Worm (Caenorhabditis elegans): ENCODE data around the gene clr-1.

The clr-1 gene

DNA sequence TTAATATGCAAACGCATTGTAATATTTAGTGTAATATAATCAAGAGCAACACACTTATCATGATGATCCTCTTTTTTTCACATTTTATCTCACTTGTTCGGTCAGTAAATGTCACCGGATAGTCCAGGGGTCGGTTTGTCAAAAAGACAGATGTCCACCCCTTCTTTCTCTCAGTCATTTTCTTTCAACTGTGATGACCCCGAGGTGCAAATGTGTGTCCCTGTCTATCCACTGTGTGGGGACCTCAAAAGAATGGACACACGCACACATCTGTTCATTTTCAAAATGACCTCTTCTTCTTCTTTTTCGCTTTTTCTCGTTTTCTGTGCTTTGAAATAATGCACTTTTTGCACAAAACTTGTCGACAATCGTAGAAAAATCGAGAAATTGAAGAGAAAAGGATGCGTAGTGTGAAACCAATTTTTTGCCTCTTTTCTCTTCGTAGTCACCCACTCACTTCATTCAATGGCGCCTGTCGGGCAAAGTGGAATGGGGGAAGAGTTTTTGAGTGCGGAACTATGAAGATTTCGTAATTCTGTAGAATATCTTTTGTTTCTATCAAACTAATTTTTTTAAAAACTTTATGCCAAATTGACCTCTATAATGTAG is 2.4 kb upstream of the clr-1 start:
- TF ChIP-seq tbx-37 (GFP tag; conservative IDR thresholded peaks at IDR 0.05) (0 out of 2 replicates have a peak, but pooled peaks have one; percentile 10), ama-1 (optimal IDR thresholded peaks at IDR 0.05) (no peak), hmg-4 (GFP tag; optimal IDR thresholded peaks at IDR 0.05) (peak; percentile 47), sea-1 (GFP tag; conservative IDR thresholded peaks at IDR 0.05) (no peak), scrt-1 (GFP tag; IDR thresholded peaks at IDR 0.05) (no peak), ets-7 (tag; optimal IDR thresholded peaks at IDR 0.05) (no peak), F13C5.2 (tag; optimal IDR thresholded peaks at IDR 0.05) (peak; percentile 5)

ce11 chrII:5473946-5474423 is 7.8 kb downstream of the clr-1 start, which contains the start of gene mrps-16:
mrps-16 (plus strand) TSS chrII:5474373.
- TF ChIP-seq aly-1 (tag; optimal IDR thresholded peaks at IDR 0.05): no peak
- TF ChIP-seq F13C5.2 (tag; optimal IDR thresholded peaks at IDR 0.05): peak; percentile 68
- TF ChIP-seq pes-1 (GFP tag; IDR thresholded peaks at IDR 0.05): 0 out of 2 replicates have a peak, but pooled peaks have one; percentile 25

DNA sequence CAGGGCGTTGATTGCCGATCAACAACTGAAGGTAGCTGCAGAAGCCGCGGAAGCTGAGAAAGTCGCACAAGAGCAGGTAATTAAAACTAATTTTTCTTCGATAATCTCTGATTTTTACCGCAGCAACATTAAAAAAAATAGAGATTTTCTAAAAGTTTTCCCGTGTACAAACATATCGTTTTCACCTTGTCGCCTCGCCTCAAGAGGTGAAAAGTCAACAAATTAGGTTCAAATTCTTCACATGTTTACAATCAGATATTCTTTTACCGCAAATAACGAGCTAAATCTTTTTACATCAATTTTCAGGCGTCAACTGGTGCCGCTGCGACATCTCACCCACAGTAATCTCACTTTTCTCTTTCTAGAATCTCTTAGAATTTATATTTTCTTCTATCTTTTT is 8.8 kb downstream of the clr-1 start, which contains the start of gene ilcr-2:
Gene ilcr-2 (plus strand): TSS at position 301 of the 400 bp plus-strand sequence.
- no peak for TF ChIP-seq F13C5.2 (tag; optimal IDR thresholded peaks at IDR 0.05)
- TF ChIP-seq flt-1 (GFP tag; IDR thresholded peaks at IDR 0.05): no peak
- TF ChIP-seq tbx-37 (GFP tag; conservative IDR thresholded peaks at IDR 0.05): no peak
- TF ChIP-seq ceh-13 (GFP tag; optimal IDR thresholded peaks at IDR 0.05): no peak
- TF ChIP-seq pes-1 (GFP tag; IDR thresholded peaks at IDR 0.05): no peak
- TF ChIP-seq B0310.2 (tag; optimal IDR thresholded peaks at IDR 0.05): no peak
- TF ChIP-seq ets-7 (tag; optimal IDR thresholded peaks at IDR 0.05): no peak
- TF ChIP-seq ceh-36 (tag; optimal IDR thresholded peaks at IDR 0.05): no peak
- no peak for TF ChIP-seq hmbx-1 (tag; optimal IDR thresholded peaks at IDR 0.05)
- no peak for TF ChIP-seq scrt-1 (GFP tag; IDR thresholded peaks at IDR 0.05)
- TF ChIP-seq hnd-1 (tag; optimal IDR thresholded peaks at IDR 0.05): no peak
- TF ChIP-seq aly-1 (tag; optimal IDR thresholded peaks at IDR 0.05): no peak
- TF ChIP-seq ama-1 (optimal IDR thresholded peaks at IDR 0.05): no peak

DNA sequence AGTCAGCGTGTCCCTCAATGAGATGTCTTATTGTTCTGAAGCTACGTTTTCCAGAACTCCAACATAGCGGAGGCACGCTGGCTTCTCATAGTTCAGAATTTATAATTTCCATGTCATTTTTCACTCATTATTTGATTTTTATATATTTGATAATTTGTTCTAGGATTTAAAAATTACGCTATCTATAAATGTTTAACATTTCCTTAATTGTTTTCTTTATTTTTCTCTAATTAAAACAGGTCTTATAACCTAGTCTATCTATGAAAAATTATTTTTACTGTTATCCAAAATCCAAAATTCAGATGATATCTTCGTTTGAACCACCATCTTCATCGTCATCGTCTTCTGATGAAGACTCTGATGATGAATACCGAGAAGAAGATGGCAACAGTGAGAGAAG is 12.2 kb downstream of the clr-1 start, which contains the start of gene F56D1.1:
Gene F56D1.1 (plus strand): TSS at position 301 of the 400 bp plus-strand sequence.
- TF ChIP-seq hnd-1 (tag; optimal IDR thresholded peaks at IDR 0.05) (no peak), sea-1 (GFP tag; conservative IDR thresholded peaks at IDR 0.05) (no peak), flt-1 (GFP tag; IDR thresholded peaks at IDR 0.05) (no peak), ceh-13 (GFP tag; optimal IDR thresholded peaks at IDR 0.05) (no peak), pes-1 (GFP tag; IDR thresholded peaks at IDR 0.05) (no peak), ceh-36 (tag; optimal IDR thresholded peaks at IDR 0.05) (no peak)

- TF ChIP-seq pes-1 (GFP tag; IDR thresholded peaks at IDR 0.05) (no peak), hnd-1 (tag; optimal IDR thresholded peaks at IDR 0.05) (no peak), hmg-4 (GFP tag; optimal IDR thresholded peaks at IDR 0.05) (no peak), F13C5.2 (tag; optimal IDR thresholded peaks at IDR 0.05) (no peak), ceh-13 (GFP tag; optimal IDR thresholded peaks at IDR 0.05) (no peak), ama-1 (optimal IDR thresholded peaks at IDR 0.05) (no peak), tbx-11 (GFP tag; IDR thresholded peaks at IDR 0.05) (no peak), ets-7 (tag; optimal IDR thresholded peaks at IDR 0.05) (no peak), ceh-36 (tag; optimal IDR thresholded peaks at IDR 0.05) (no peak)
These were observed 15.8 kb downstream of the clr-1 start, which contains the start of gene cal-8 for ce11 chrII:5481982-5482381. cal-8 (minus strand) TSS chrII:5482041.

DNA sequence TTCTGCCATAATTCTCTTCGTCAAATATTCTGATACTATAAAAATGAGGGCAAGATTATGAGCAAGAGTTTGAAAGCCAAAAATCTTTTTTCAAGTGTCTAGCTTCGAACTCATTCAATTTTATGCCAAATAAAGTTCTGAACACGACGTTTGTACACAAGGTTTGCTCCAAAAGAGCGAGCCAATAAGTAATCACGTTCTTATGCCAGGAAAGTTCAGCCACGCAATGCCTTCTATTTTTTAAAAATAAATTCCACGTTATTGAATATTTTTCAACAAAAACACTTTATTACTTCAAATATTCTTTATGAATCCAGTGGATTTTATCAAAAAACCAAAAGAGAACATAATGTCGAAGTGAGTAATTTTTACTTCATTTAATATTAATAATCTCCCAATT is 21.7 kb downstream of the clr-1 start, which contains the start of gene nep-5:
Gene nep-5 (plus strand): TSS at position 301 of the 400 bp plus-strand sequence.
- TF ChIP-seq flt-1 (GFP tag; IDR thresholded peaks at IDR 0.05): no peak
- TF ChIP-seq F13C5.2 (tag; optimal IDR thresholded peaks at IDR 0.05): no peak
- TF ChIP-seq ets-7 (tag; optimal IDR thresholded peaks at IDR 0.05): no peak
- TF ChIP-seq sea-1 (GFP tag; conservative IDR thresholded peaks at IDR 0.05): no peak
- no peak for TF ChIP-seq ceh-36 (tag; optimal IDR thresholded peaks at IDR 0.05)
- TF ChIP-seq pes-1 (GFP tag; IDR thresholded peaks at IDR 0.05): no peak
- TF ChIP-seq B0310.2 (tag; optimal IDR thresholded peaks at IDR 0.05): no peak

- TF ChIP-seq aly-1 (tag; optimal IDR thresholded peaks at IDR 0.05): no peak
- no peak for TF ChIP-seq ets-7 (tag; optimal IDR thresholded peaks at IDR 0.05)
- TF ChIP-seq ama-1 (optimal IDR thresholded peaks at IDR 0.05): no peak
- no peak for TF ChIP-seq tra-4 (tag; optimal IDR thresholded peaks at IDR 0.05)
- no peak for TF ChIP-seq scrt-1 (GFP tag; IDR thresholded peaks at IDR 0.05)
- no peak for TF ChIP-seq sea-1 (GFP tag; conservative IDR thresholded peaks at IDR 0.05)
- TF ChIP-seq tbx-11 (GFP tag; IDR thresholded peaks at IDR 0.05): no peak
- no peak for TF ChIP-seq flt-1 (GFP tag; IDR thresholded peaks at IDR 0.05)
- TF ChIP-seq tbx-37 (GFP tag; conservative IDR thresholded peaks at IDR 0.05): no peak
- TF ChIP-seq ceh-13 (GFP tag; optimal IDR thresholded peaks at IDR 0.05): no peak
- no peak for TF ChIP-seq hmg-4 (GFP tag; optimal IDR thresholded peaks at IDR 0.05)
- no peak for TF ChIP-seq hnd-1 (tag; optimal IDR thresholded peaks at IDR 0.05)
These were observed 28.2 kb downstream of the clr-1 start, which contains the start of gene F12A10.6 for ce11 chrII:5494405-5494804. F12A10.6 (minus strand) TSS chrII:5494505.

DNA sequence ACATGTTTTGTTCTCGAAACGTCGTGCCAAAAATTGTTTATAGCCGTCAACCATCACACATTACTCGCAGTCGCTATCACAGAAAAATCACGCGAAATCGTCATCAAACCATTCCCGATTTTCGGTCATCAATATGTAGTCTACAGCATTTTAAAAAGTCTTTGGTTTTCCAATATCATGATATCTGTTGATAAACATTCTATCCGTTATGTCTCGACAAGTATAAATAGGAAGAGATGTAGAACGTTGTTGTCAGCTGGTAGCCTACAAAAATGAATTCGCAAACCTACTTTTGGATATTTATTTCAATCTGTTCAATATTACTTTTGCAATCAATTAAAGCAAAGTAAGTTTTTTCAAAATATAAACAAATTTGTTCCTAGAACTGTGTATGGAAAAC is 30.2 kb downstream of the clr-1 start, which contains the start of gene F12A10.1:
Gene F12A10.1 (plus strand): TSS at position 166 of the 400 bp plus-strand sequence.
- no peak for TF ChIP-seq B0310.2 (tag; optimal IDR thresholded peaks at IDR 0.05)
- TF ChIP-seq flt-1 (GFP tag; IDR thresholded peaks at IDR 0.05): no peak
- TF ChIP-seq hmbx-1 (tag; optimal IDR thresholded peaks at IDR 0.05): no peak
- no peak for TF ChIP-seq hnd-1 (tag; optimal IDR thresholded peaks at IDR 0.05)
- TF ChIP-seq F13C5.2 (tag; optimal IDR thresholded peaks at IDR 0.05): no peak
- no peak for TF ChIP-seq tra-4 (tag; optimal IDR thresholded peaks at IDR 0.05)
- no peak for TF ChIP-seq ceh-13 (GFP tag; optimal IDR thresholded peaks at IDR 0.05)
- no peak for TF ChIP-seq aly-1 (tag; optimal IDR thresholded peaks at IDR 0.05)
